Worm (Caenorhabditis elegans): ENCODE data around the gene T21C9.6.

Gene T21C9.6

DNA sequence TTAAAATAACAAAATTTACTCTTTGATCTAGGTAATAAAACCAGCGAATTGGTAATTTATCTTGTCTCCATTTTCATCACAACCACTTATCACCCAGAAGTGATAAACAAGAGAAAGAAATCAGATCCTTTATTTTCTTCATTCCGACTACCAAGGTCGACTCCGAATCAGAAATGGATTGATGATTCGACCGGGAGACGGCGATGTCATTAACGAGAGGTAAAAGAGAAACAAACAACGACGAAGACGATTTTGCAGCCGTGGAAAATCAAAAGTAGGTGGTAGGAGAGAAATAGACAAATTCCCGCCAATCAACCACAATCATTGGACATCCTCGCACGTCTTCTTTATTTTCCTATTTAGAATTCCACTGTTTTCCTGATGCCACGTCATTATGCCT, 24.6 kb upstream of the T21C9.6 start (continued):
- TF ChIP-seq lsy-2 (tag; optimal IDR thresholded peaks at IDR 0.05) (no peak), ceh-8 (GFP tag; optimal IDR thresholded peaks at IDR 0.05) (no peak), aha-1 (tag; optimal IDR thresholded peaks at IDR 0.05) (no peak), alr-1 (tag; optimal IDR thresholded peaks at IDR 0.05; ENCODE audit: borderline replicate concordance) (no peak), elt-2 (tag; optimal IDR thresholded peaks at IDR 0.05) (no peak), ets-5 (GFP tag; IDR thresholded peaks at IDR 0.05) (no peak), zag-1 (tag; optimal IDR thresholded peaks at IDR 0.05) (no peak), fos-1 (tag; optimal IDR thresholded peaks at IDR 0.05) (no peak), ceh-88 (GFP tag; IDR thresholded peaks at IDR 0.05) (no peak), F16B12.6 (tag; optimal IDR thresholded peaks at IDR 0.05) (no peak), ces-1 (GFP tag; optimal IDR thresholded peaks at IDR 0.05) (no peak), dpl-1 (GFP tag; optimal IDR thresholded peaks at IDR 0.05) (peak in 1 of 3 experiments; percentile 14), nhr-90 (tag; optimal IDR thresholded peaks at IDR 0.05; ENCODE audit: poor library complexity) (no peak), nhr-47 (tag; optimal IDR thresholded peaks at IDR 0.05) (no peak), ama-1 (optimal IDR thresholded peaks at IDR 0.05) (no peak), nhr-20 (tag; optimal IDR thresholded peaks at IDR 0.05) (peak; percentile 48), nhr-28 (tag; optimal IDR thresholded peaks at IDR 0.05) (no peak), unc-86 (tag; optimal IDR thresholded peaks at IDR 0.05) (no peak), lin-35 (GFP tag; optimal IDR thresholded peaks at IDR 0.05) (no peak), tlp-1 (tag; optimal IDR thresholded peaks at IDR 0.05) (no peak), mep-1 (tag; optimal IDR thresholded peaks at IDR 0.05) (no peak), lin-14 (GFP tag; optimal IDR thresholded peaks at IDR 0.05) (no peak), lin-39 (tag; optimal IDR thresholded peaks at IDR 0.05) (no peak), xbp-1 (tag; optimal IDR thresholded peaks at IDR 0.05) (no peak), C16A3.4 (tag; optimal IDR thresholded peaks at IDR 0.05) (peak; percentile 9), nhr-84 (tag; optimal IDR thresholded peaks at IDR 0.05) (no peak), skn-1 (tag; optimal IDR thresholded peaks at IDR 0.05) (no peak), unc-98 (GFP tag; IDR thresholded peaks at IDR 0.05) (no peak), unc-62 (GFP tag; optimal IDR thresholded peaks at IDR 0.05) (no peak), nhr-85 (tag) (peak; percentile 87), nhr-77 (tag; optimal IDR thresholded peaks at IDR 0.05) (no peak), dsc-1 (tag; optimal IDR thresholded peaks at IDR 0.05) (no peak), aly-2 (tag; optimal IDR thresholded peaks at IDR 0.05) (no peak), elt-3 (tag; optimal IDR thresholded peaks at IDR 0.05) (peak in 5 of 6 experiments; percentile 45 to 80 (median 69)), nhr-76 (tag; optimal IDR thresholded peaks at IDR 0.05) (no peak), snpc-4 (tag; optimal IDR thresholded peaks at IDR 0.05) (no peak), sox-4 (tag; optimal IDR thresholded peaks at IDR 0.05) (no peak), nhr-71 (tag; optimal IDR thresholded peaks at IDR 0.05) (peak; percentile 41), ztf-11 (tag; optimal IDR thresholded peaks at IDR 0.05) (no peak), blmp-1 (tag; optimal IDR thresholded peaks at IDR 0.05) (peak; percentile 90), pag-3 (tag; optimal IDR thresholded peaks at IDR 0.05; ENCODE audit: borderline replicate concordance, insufficient read depth) (no peak), hlh-17 (GFP tag; optimal IDR thresholded peaks at IDR 0.05; ENCODE audit: borderline replicate concordance) (no peak)

ce11 chrV:10557676-10558075, 24.0 kb upstream of the T21C9.6 start, which contains the start of gene best-14:
Gene best-14, plus strand, starts transcription at chrV:10557976.
- TF ChIP-seq lin-14 (GFP tag; optimal IDR thresholded peaks at IDR 0.05) (peak; percentile 10), blmp-1 (tag; optimal IDR thresholded peaks at IDR 0.05) (peak; percentile 64), ama-1 (optimal IDR thresholded peaks at IDR 0.05) (no peak)

DNA sequence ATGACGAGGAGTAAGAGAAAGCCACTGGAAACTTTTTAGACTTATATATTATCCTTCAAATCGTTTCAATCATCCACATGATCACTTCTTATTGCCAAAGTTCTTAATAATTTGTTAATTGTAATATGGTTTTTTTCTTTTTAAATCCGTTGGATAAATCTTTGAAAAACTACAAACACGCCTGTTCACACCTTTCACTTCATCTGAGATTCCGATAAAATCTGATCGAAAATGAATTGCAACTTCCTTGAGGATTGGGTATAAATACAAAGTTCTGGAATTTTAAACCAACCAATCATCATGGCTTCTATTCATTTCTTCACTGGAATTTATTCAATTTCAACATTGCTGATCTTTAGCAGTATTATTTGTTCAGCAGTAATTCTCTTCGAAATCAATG, 21.1 kb upstream of the T21C9.6 start, which contains the start of gene col-152:
Gene col-152 (plus strand): TSS at position 301 of the 400 bp plus-strand sequence.
- no peak for TF ChIP-seq fkh-8 (tag; optimal IDR thresholded peaks at IDR 0.05)
- TF ChIP-seq mdl-1 (tag; optimal IDR thresholded peaks at IDR 0.05) = no peak
- TF ChIP-seq ceh-90 (tag; optimal IDR thresholded peaks at IDR 0.05) = no peak
- no peak for TF ChIP-seq mef-2 (tag; optimal IDR thresholded peaks at IDR 0.05)
- no peak for TF ChIP-seq swsn-7 (tag; optimal IDR thresholded peaks at IDR 0.05)
- TF ChIP-seq skn-1 (tag; optimal IDR thresholded peaks at IDR 0.05) = no peak
- no peak for TF ChIP-seq dpl-1 (GFP tag; optimal IDR thresholded peaks at IDR 0.05)
- no peak for TF ChIP-seq pag-3 (tag; optimal IDR thresholded peaks at IDR 0.05; ENCODE audit: borderline replicate concordance, insufficient read depth)
- TF ChIP-seq alr-1 (tag; optimal IDR thresholded peaks at IDR 0.05; ENCODE audit: borderline replicate concordance) = no peak
- TF ChIP-seq lin-39 (tag; optimal IDR thresholded peaks at IDR 0.05) = no peak
- no peak for TF ChIP-seq ztf-4 (tag; optimal IDR thresholded peaks at IDR 0.05)
- TF ChIP-seq hlh-17 (GFP tag; optimal IDR thresholded peaks at IDR 0.05; ENCODE audit: borderline replicate concordance) = no peak
- no peak for TF ChIP-seq efl-3 (GFP tag; optimal IDR thresholded peaks at IDR 0.05)
- no peak for TF ChIP-seq nhr-76 (tag; optimal IDR thresholded peaks at IDR 0.05)
- no peak for TF ChIP-seq nhr-20 (tag; optimal IDR thresholded peaks at IDR 0.05)
- no peak for TF ChIP-seq nhr-19 (GFP tag; conservative IDR thresholded peaks at IDR 0.05)
- TF ChIP-seq zip-4 (GFP tag; optimal IDR thresholded peaks at IDR 0.05) = no peak
- TF ChIP-seq unc-86 (tag; optimal IDR thresholded peaks at IDR 0.05) = no peak
- TF ChIP-seq zag-1 (tag; optimal IDR thresholded peaks at IDR 0.05) = no peak
